Worm (Caenorhabditis elegans) whole organism, young adult: ENCODE data around the gene toh-1.
A peak's percentile ranks its signal among the peaks of the same experiment; 100 is the strongest.

Source experiments
- C17E4.6 ChIP-seq: fragments of 200-800 bp; sonication (Bioruptor generic); IDR thresholded peaks from 2 replicates; pipeline ENCODE4 v1.3.6; 2022; ENCODE audit warnings: missing genetic modification reagents, missing genetic modification characterization, missing compliant biosample characterization
- F49E8.2 ChIP-seq: sonication (generic microtip); optimal IDR thresholded peaks from 3 replicates; lab custom pipeline; 2017; ENCODE audit warnings: missing genetic modification characterization, mild to moderate bottlenecking, missing compliant biosample characterization, antibody characterized with exemption, moderate library complexity; ENCODE audit not compliant: insufficient read depth
- ama-1 ChIP-seq, 3 experiments: fragments of 150-350 bp in 1 of 3; sonication (generic microtip) in 2 of 3; optimal IDR thresholded peaks; 2 replicates each; lab custom pipeline; 2014 to 2018; ENCODE audit warnings: missing biosample characterization in 2 of 3, missing genetic modification characterization in 2 of 3, missing genetic modification reagents in 2 of 3
- cebp-1 ChIP-seq, 2 experiments: fragments of 200-800 bp in 1 of 2; sonication (Bioruptor generic) in 1 of 2; sonication (generic microtip) in 1 of 2; IDR thresholded peaks in 1 of 2; optimal IDR thresholded peaks in 1 of 2; 2 replicates each; pipeline versions ENCODE4 v1.3.6 to Lab custom; 2017 to 2022; ENCODE audit warnings: missing compliant biosample characterization in 2 of 2, missing genetic modification characterization in 2 of 2, mild to moderate bottlenecking in 1 of 2, missing genetic modification reagents in 1 of 2, moderate library complexity in 1 of 2
- ets-4 ChIP-seq: fragments of 200-800 bp; sonication (Bioruptor generic); optimal IDR thresholded peaks from 2 replicates; lab custom pipeline; 2018; ENCODE audit warnings: mild to moderate bottlenecking, missing genetic modification characterization, missing compliant biosample characterization
- hlh-12 ChIP-seq: sonication (generic microtip); optimal IDR thresholded peaks from 2 replicates; lab custom pipeline; 2016; ENCODE audit warnings: missing genetic modification characterization, missing compliant biosample characterization
- nfyb-1 ChIP-seq: fragments of 200-800 bp; sonication (Bioruptor generic); IDR thresholded peaks from 2 replicates; pipeline ENCODE4 v1.3.6; 2022; ENCODE audit warnings: missing genetic modification reagents, missing genetic modification characterization, missing compliant biosample characterization
- nhr-90 ChIP-seq: sonication (generic microtip); optimal IDR thresholded peaks from 2 replicates; lab custom pipeline; 2016; ENCODE audit warnings: missing genotype, mild to moderate bottlenecking, missing genetic modification characterization, missing compliant biosample characterization
- pbrm-1 ChIP-seq: fragments of 200-800 bp; sonication (Bioruptor generic); IDR thresholded peaks from 2 replicates; pipeline ENCODE4 v1.3.6; 2022; ENCODE audit warnings: missing genetic modification reagents, missing genetic modification characterization, missing compliant biosample characterization
- unc-62 ChIP-seq: fragments of 150-350 bp; optimal IDR thresholded peaks from 2 replicates; lab custom pipeline; 2014; ENCODE audit warnings: missing biosample characterization, missing genetic modification reagents, missing genetic modification characterization

DNA sequence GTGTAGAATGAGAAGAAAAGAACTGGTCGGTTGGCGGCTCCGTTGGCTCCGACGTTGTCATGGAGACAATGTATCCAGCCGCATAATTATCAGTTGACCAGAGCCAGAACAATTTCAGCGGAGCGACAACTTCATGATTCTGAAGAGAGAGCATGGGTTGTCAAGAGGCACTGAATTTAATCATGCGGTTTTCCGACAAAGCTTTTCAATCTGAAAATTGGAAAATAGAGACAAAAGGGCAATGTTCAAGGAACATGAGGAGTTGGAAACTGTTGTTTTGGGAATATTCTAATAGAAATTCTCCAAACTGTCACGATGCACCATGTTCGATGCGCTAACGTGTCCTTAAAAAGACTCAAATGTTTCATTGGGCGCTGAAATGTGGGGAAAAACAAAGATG is 4.4 kb downstream of the toh-1 start, which contains the start of gene xbx-5:
- TF ChIP-seq hlh-12 (tag; lab: Kevin White, UChicago), result no peak
- no peak for TF ChIP-seq ama-1 (optimal IDR thresholded peaks at IDR 0.05; lab: Kevin White, UChicago)
- TF ChIP-seq ama-1 (GFP tag; optimal IDR thresholded peaks at IDR 0.05; lab: Kevin White, UChicago), result no peak
- TF ChIP-seq nhr-90 (tag; lab: Kevin White, UChicago), result no peak
- TF ChIP-seq cebp-1 (GFP tag; IDR thresholded peaks at IDR 0.05; lab: Robert Waterston, UW), result 0 out of 2 replicates have a peak, but pooled peaks have one; percentile 16
- TF ChIP-seq cebp-1 (tag; optimal IDR thresholded peaks at IDR 0.05; lab: Kevin White, UChicago), result no peak
- no peak for TF ChIP-seq F49E8.2 (tag; lab: Kevin White, UChicago)
- no peak for TF ChIP-seq C17E4.6 (GFP tag; lab: Robert Waterston, UW)
- TF ChIP-seq ets-4 (GFP tag; lab: Kevin White, UChicago), result no peak
- no peak for TF ChIP-seq nfyb-1 (GFP tag; lab: Robert Waterston, UW)
- no peak for TF ChIP-seq pbrm-1 (GFP tag; lab: Robert Waterston, UW)
- TF ChIP-seq unc-62 (GFP tag; lab: Kevin White, UChicago), result no peak
